Fruit fly (Drosophila melanogaster) whole organism, embryonic: Measurements from ENCODE around the gene CG2865.
A peak's percentile ranks its signal among the peaks of the same experiment; 100 is the strongest.

ENCODE experiments used
- Blimp-1 ChIP-seq: fragments of 200-800 bp; sonication (Bioruptor generic); optimal IDR thresholded peaks from 3 replicates; lab custom pipeline; 2018; ENCODE audit warnings: missing biosample characterization, missing genetic modification characterization, mild to moderate bottlenecking, moderate library complexity, missing genetic modification reagents
- CG10366 ChIP-seq: fragments of 200-800 bp; sonication (Bioruptor generic); IDR thresholded peaks from 2 replicates; pipeline ENCODE4 v1.3.6; 2022; ENCODE audit warnings: missing biosample characterization, missing genetic modification characterization
- CG11560 ChIP-seq: fragments of 200-800 bp; sonication (Bioruptor generic); IDR thresholded peaks from 3 replicates; pipeline ENCODE4 v1.3.6; 2022; ENCODE audit warnings: missing biosample characterization, missing genetic modification characterization
- CG13894 ChIP-seq: fragments of 200-800 bp; sonication (Bioruptor generic); optimal IDR thresholded peaks from 3 replicates; lab custom pipeline; 2018; ENCODE audit warnings: missing biosample characterization, mild to moderate bottlenecking, missing genetic modification characterization, moderate library complexity
- CG14667 ChIP-seq: fragments of 200-800 bp; sonication (Bioruptor generic); IDR thresholded peaks from 2 replicates; pipeline ENCODE4 v1.3.6; 2022; ENCODE audit warnings: missing biosample characterization, missing genetic modification characterization
- CG14710 ChIP-seq: fragments of 200-800 bp; sonication (Bioruptor generic); optimal IDR thresholded peaks from 3 replicates; lab custom pipeline; 2019; ENCODE audit warnings: missing biosample characterization, mild to moderate bottlenecking, missing genetic modification characterization, moderate library complexity
- CG15269 ChIP-seq: fragments of 200-800 bp; sonication (Bioruptor generic); optimal IDR thresholded peaks from 2 replicates; lab custom pipeline; 2018; ENCODE audit warnings: missing biosample characterization, mild to moderate bottlenecking, missing genetic modification characterization, moderate library complexity
- CG16815 ChIP-seq: fragments of 200-800 bp; sonication (Bioruptor generic); optimal IDR thresholded peaks from 3 replicates; lab custom pipeline; 2017; ENCODE audit warnings: missing biosample characterization, mild to moderate bottlenecking, missing genetic modification characterization
- CG17568 ChIP-seq: fragments of 200-800 bp; sonication (Bioruptor generic); optimal IDR thresholded peaks from 2 replicates; lab custom pipeline; 2018; ENCODE audit warnings: missing biosample characterization, mild to moderate bottlenecking, missing genetic modification characterization, moderate library complexity
- CG18011 ChIP-seq: fragments of 200-800 bp; sonication (Bioruptor generic); optimal IDR thresholded peaks from 2 replicates; lab custom pipeline; 2017; ENCODE audit warnings: missing biosample characterization, missing genetic modification characterization, mild to moderate bottlenecking, moderate library complexity, missing genotype
- CG2712 ChIP-seq: fragments of 200-800 bp; optimal IDR thresholded peaks from 3 replicates; lab custom pipeline; 2019; ENCODE audit warnings: missing biosample characterization, mild to moderate bottlenecking, missing genetic modification characterization, moderate library complexity
- CG4360 ChIP-seq: fragments of 200-800 bp; sonication (Bioruptor generic); IDR thresholded peaks from 2 replicates; pipeline ENCODE4 v1.3.6; 2022; ENCODE audit warnings: missing biosample characterization, missing genetic modification characterization
- CG4820 ChIP-seq: fragments of 200-800 bp; sonication (Bioruptor generic); optimal IDR thresholded peaks from 3 replicates; lab custom pipeline; 2016; ENCODE audit warnings: missing biosample characterization, missing genetic modification characterization
- CG6689 ChIP-seq: fragments of 200-800 bp; sonication (Bioruptor generic); IDR thresholded peaks from 2 replicates; pipeline ENCODE4 v1.3.6; 2022; ENCODE audit warnings: missing biosample characterization, missing genetic modification characterization
- CkIIα-i1 ChIP-seq: fragments of 200-800 bp; sonication (Bioruptor generic); IDR thresholded peaks from 2 replicates; pipeline ENCODE4 v1.3.6; 2022; ENCODE audit warnings: missing biosample characterization, missing genetic modification characterization
- Dref ChIP-seq: fragments of 200-800 bp; sonication (Bioruptor generic); IDR thresholded peaks from 2 replicates; pipeline ENCODE4 v1.3.6; 2022; ENCODE audit warnings: missing biosample characterization, missing genetic modification characterization
- HmgD ChIP-seq: fragments of 200-800 bp; sonication (Bioruptor generic); optimal IDR thresholded peaks from 3 replicates; lab custom pipeline; 2016; ENCODE audit warnings: missing biosample characterization, missing genetic modification characterization
- Hmr ChIP-seq: fragments of 200-800 bp; sonication (Bioruptor generic); optimal IDR thresholded peaks from 3 replicates; lab custom pipeline; 2017; ENCODE audit warnings: mild to moderate bottlenecking, missing biosample characterization, missing genetic modification reagents, missing genetic modification characterization
- Hr39 ChIP-seq: fragments of >200 bp; optimal IDR thresholded peaks from 2 replicates; lab custom pipeline; 2017
- MBD-R2 ChIP-seq: fragments of 200-800 bp; sonication (Bioruptor generic); IDR thresholded peaks from 2 replicates; pipeline ENCODE4 v1.3.6; 2022; ENCODE audit warnings: missing biosample characterization, missing genetic modification characterization
- Myb ChIP-seq: fragments of 200-800 bp; sonication (Bioruptor generic); optimal IDR thresholded peaks from 2 replicates; lab custom pipeline; 2016; ENCODE audit warnings: missing biosample characterization, missing genetic modification characterization
- Nf-YC ChIP-seq: fragments of 200-800 bp; optimal IDR thresholded peaks from 3 replicates; lab custom pipeline; 2019; ENCODE audit warnings: missing biosample characterization, mild to moderate bottlenecking, missing genetic modification characterization, moderate library complexity
- Oaz ChIP-seq: fragments of 200-800 bp; sonication (Bioruptor generic); IDR thresholded peaks from 2 replicates; pipeline ENCODE4 v1.3.6; 2022; ENCODE audit warnings: missing biosample characterization, missing genetic modification characterization
- PHDP ChIP-seq: fragments of 200-800 bp; sonication (Bioruptor generic); optimal IDR thresholded peaks from 3 replicates; lab custom pipeline; 2018; ENCODE audit warnings: missing biosample characterization, mild to moderate bottlenecking, missing genetic modification characterization, moderate library complexity
- Pdp1 ChIP-seq, 2 experiments: fragments of 200-800 bp; sonication (Bioruptor generic); optimal IDR thresholded peaks; 3 replicates each; lab custom pipeline; 2016; ENCODE audit warnings: missing biosample characterization in 2 of 2, missing genetic modification characterization in 2 of 2, mild to moderate bottlenecking in 1 of 2, moderate library complexity in 1 of 2
- Ptx1 ChIP-seq: fragments of 200-800 bp; sonication (Bioruptor generic); IDR thresholded peaks from 2 replicates; pipeline ENCODE4 v1.3.6; 2022; ENCODE audit warnings: missing biosample characterization, missing genetic modification characterization
- Sry-δ ChIP-seq: fragments of 200-800 bp; sonication (Bioruptor generic); optimal IDR thresholded peaks from 2 replicates; lab custom pipeline; 2016; ENCODE audit warnings: missing biosample characterization, missing genetic modification characterization
- TFAM ChIP-seq: fragments of 200-800 bp; sonication (Bioruptor generic); optimal IDR thresholded peaks from 2 replicates; lab custom pipeline; 2017; ENCODE audit warnings: missing biosample characterization, missing genetic modification characterization, inconsistent platforms
- YL-1 ChIP-seq: fragments of 200-800 bp; sonication (Bioruptor generic); optimal IDR thresholded peaks from 3 replicates; lab custom pipeline; 2017; ENCODE audit warnings: missing biosample characterization, mild to moderate bottlenecking, missing genetic modification characterization
- ash1 ChIP-seq: fragments of 200-800 bp; sonication (Bioruptor generic); optimal IDR thresholded peaks from 2 replicates; lab custom pipeline; 2018; ENCODE audit warnings: missing biosample characterization, mild to moderate bottlenecking, missing genetic modification characterization
- bab2 ChIP-seq: fragments of 200-800 bp; sonication (Bioruptor generic); optimal IDR thresholded peaks from 2 replicates; lab custom pipeline; 2016; ENCODE audit warnings: missing biosample characterization, missing genetic modification characterization
- bcd ChIP-seq: fragments of 200-800 bp; sonication (Bioruptor generic); optimal IDR thresholded peaks from 2 replicates; lab custom pipeline; 2017; ENCODE audit warnings: missing biosample characterization, mild to moderate bottlenecking, missing genetic modification characterization
- bigmax ChIP-seq: fragments of 200-800 bp; sonication (Bioruptor generic); optimal IDR thresholded peaks from 2 replicates; lab custom pipeline; 2018; ENCODE audit warnings: missing biosample characterization, mild to moderate bottlenecking, missing genetic modification characterization
- bowl ChIP-seq: fragments of 200-800 bp; sonication (Bioruptor generic); IDR thresholded peaks from 2 replicates; pipeline ENCODE4 v1.3.6; 2022; ENCODE audit warnings: missing biosample characterization, missing genetic modification characterization
- h ChIP-seq: fragments of >200 bp; optimal IDR thresholded peaks from 2 replicates; lab custom pipeline; 2017
- hb ChIP-seq: fragments of 200-800 bp; sonication (Bioruptor generic); IDR thresholded peaks from 3 replicates; pipeline ENCODE4 v1.3.6; 2022; ENCODE audit warnings: missing biosample characterization, missing genetic modification characterization; ENCODE audit not compliant: partially characterized antibody
- her ChIP-seq: fragments of 200-800 bp; sonication (Bioruptor generic); optimal IDR thresholded peaks from 2 replicates; lab custom pipeline; 2016; ENCODE audit warnings: missing biosample characterization, missing genetic modification characterization
- ind ChIP-seq: fragments of 200-800 bp; sonication (Bioruptor generic); optimal IDR thresholded peaks from 3 replicates; lab custom pipeline; 2016; ENCODE audit warnings: missing biosample characterization, missing genetic modification characterization
- jumu ChIP-seq: fragments of 200-800 bp; sonication (Bioruptor generic); optimal IDR thresholded peaks from 3 replicates; lab custom pipeline; 2016; ENCODE audit warnings: missing biosample characterization, missing genetic modification characterization
- knrl ChIP-seq: fragments of 200-800 bp; sonication (Bioruptor generic); IDR thresholded peaks from 3 replicates; pipeline ENCODE4 v1.3.6; 2022; ENCODE audit warnings: missing biosample characterization, missing genetic modification characterization; ENCODE audit not compliant: partially characterized antibody
- mld ChIP-seq: fragments of 200-800 bp; sonication (Bioruptor generic); IDR thresholded peaks from 3 replicates; pipeline ENCODE4 v1.3.6; 2022; ENCODE audit warnings: missing biosample characterization, missing genetic modification characterization; ENCODE audit not compliant: partially characterized antibody
- nerfin-1 ChIP-seq: fragments of 200-800 bp; sonication (Bioruptor generic); optimal IDR thresholded peaks from 3 replicates; lab custom pipeline; 2019; ENCODE audit warnings: missing biosample characterization, mild to moderate bottlenecking, missing genetic modification characterization, moderate library complexity
- odd ChIP-seq: fragments of 200-800 bp; sonication (Bioruptor generic); optimal IDR thresholded peaks from 2 replicates; lab custom pipeline; 2017; ENCODE audit warnings: missing biosample characterization, mild to moderate bottlenecking, missing genetic modification characterization
- org-1 ChIP-seq: fragments of 200-800 bp; sonication (Bioruptor generic); optimal IDR thresholded peaks from 2 replicates; lab custom pipeline; 2017; ENCODE audit warnings: missing biosample characterization, missing genetic modification characterization
- psq ChIP-seq: fragments of 200-800 bp; sonication (Bioruptor generic); optimal IDR thresholded peaks from 2 replicates; lab custom pipeline; 2017; ENCODE audit warnings: missing biosample characterization, missing genetic modification characterization
- schlank ChIP-seq: fragments of 200-800 bp; sonication (Bioruptor generic); optimal IDR thresholded peaks from 2 replicates; lab custom pipeline; 2018; ENCODE audit warnings: missing biosample characterization, mild to moderate bottlenecking, missing genetic modification characterization
- so ChIP-seq: fragments of 200-800 bp; sonication (Bioruptor generic); IDR thresholded peaks from 3 replicates; pipeline ENCODE4 v1.3.6; 2022; ENCODE audit warnings: missing biosample characterization, missing genetic modification characterization
- stc ChIP-seq: fragments of 200-800 bp; sonication (Bioruptor generic); IDR thresholded peaks from 2 replicates; pipeline ENCODE4 v1.3.6; 2022; ENCODE audit warnings: missing biosample characterization, missing genetic modification characterization
- sug ChIP-seq: fragments of 200-800 bp; optimal IDR thresholded peaks from 2 replicates; lab custom pipeline; 2019; ENCODE audit warnings: missing biosample characterization, mild to moderate bottlenecking, missing genetic modification characterization, moderate library complexity
- tna ChIP-seq: fragments of 200-800 bp; sonication (Bioruptor generic); IDR thresholded peaks from 2 replicates; pipeline ENCODE4 v1.3.6; 2022; ENCODE audit warnings: missing biosample characterization, missing genetic modification characterization; ENCODE audit not compliant: partially characterized antibody
- tup ChIP-seq: fragments of 200-800 bp; sonication (Bioruptor generic); optimal IDR thresholded peaks from 2 replicates; lab custom pipeline; 2016; ENCODE audit warnings: missing biosample characterization, mild to moderate bottlenecking, missing genetic modification characterization, moderate library complexity
- wek ChIP-seq: fragments of 200-800 bp; sonication (Bioruptor generic); optimal IDR thresholded peaks from 3 replicates; lab custom pipeline; 2018; ENCODE audit warnings: missing biosample characterization, mild to moderate bottlenecking, missing genetic modification characterization, moderate library complexity

Gene CG2865

dm6 chrX:2249763-2250162 is 43.4 kb downstream of the CG2865 start, which contains the start of gene crn (continued):
- TF ChIP-seq odd = no peak
- TF ChIP-seq TFAM = no peak
- TF ChIP-seq jumu (GFP tag; lab: Kevin White, UChicago) = no peak
- no peak for TF ChIP-seq Myb (GFP tag; lab: Kevin White, UChicago)
- TF ChIP-seq stc (GFP tag; lab: Robert Waterston, UW) = no peak
- no peak for TF ChIP-seq bigmax (GFP tag; lab: Kevin White, UChicago)
- no peak for TF ChIP-seq bcd
- no peak for TF ChIP-seq CG4820 (GFP tag; lab: Kevin White, UChicago)
- TF ChIP-seq CG14667 (GFP tag; lab: Robert Waterston, UW) = no peak
- no peak for TF ChIP-seq org-1 (GFP tag; lab: Kevin White, UChicago)
- no peak for TF ChIP-seq ind (GFP tag; lab: Kevin White, UChicago)
- no peak for TF ChIP-seq CkIIα-i1
- TF ChIP-seq bab2 (GFP tag; lab: Kevin White, UChicago) = no peak
- no peak for TF ChIP-seq CG13894 (tag; lab: Kevin White, UChicago)
- no peak for TF ChIP-seq schlank (tag; lab: Kevin White, UChicago)
- TF ChIP-seq psq = no peak
- TF ChIP-seq MBD-R2 (GFP tag; lab: Robert Waterston, UW) = peak; percentile 70
- TF ChIP-seq YL-1 (GFP tag; lab: Kevin White, UChicago) = no peak
- TF ChIP-seq CG16815 (GFP tag; lab: Kevin White, UChicago) = no peak
- no peak for TF ChIP-seq CG11560 (tag; lab: Robert Waterston, UW)
- peak; percentile 46; the same call in 1 of the 3 replicates for TF ChIP-seq knrl (GFP tag; lab: Robert Waterston, UW)
- TF ChIP-seq CG10366 (GFP tag; lab: Robert Waterston, UW) = no peak
- no peak for TF ChIP-seq CG4360 (GFP tag; lab: Robert Waterston, UW)
- no peak for TF ChIP-seq CG18011 (GFP tag; lab: Kevin White, UChicago)
- TF ChIP-seq Nf-YC = no peak
- TF ChIP-seq PHDP (tag; lab: Kevin White, UChicago) = no peak
- TF ChIP-seq Oaz = no peak
- no peak for TF ChIP-seq Blimp-1 (GFP tag; lab: Kevin White, UChicago)
- peak; percentile 75 for TF ChIP-seq Dref
- TF ChIP-seq CG14710 (tag; lab: Kevin White, UChicago) = peak; percentile 6
- no peak for TF ChIP-seq Hr39
- TF ChIP-seq her (GFP tag; lab: Kevin White, UChicago) = no peak
- TF ChIP-seq hb (GFP tag; lab: Robert Waterston, UW) = peak; percentile 79; the same call in 2 of the 3 replicates
- TF ChIP-seq ash1 (GFP tag; lab: Kevin White, UChicago) = no peak
- no peak for TF ChIP-seq Ptx1 (GFP tag; lab: Robert Waterston, UW)
- no peak for TF ChIP-seq Pdp1 (GFP tag; optimal IDR thresholded peaks at IDR 0.05; lab: Kevin White, UChicago)
- peak; percentile 85 for TF ChIP-seq tna (GFP tag; lab: Robert Waterston, UW)
- no peak for TF ChIP-seq HmgD
- TF ChIP-seq Hmr (GFP tag; lab: Kevin White, UChicago) = no peak
- TF ChIP-seq CG15269 (tag; lab: Kevin White, UChicago) = no peak
- TF ChIP-seq CG17568 (GFP tag; lab: Kevin White, UChicago) = no peak
- peak; percentile 28 for TF ChIP-seq Sry-δ (GFP tag; lab: Kevin White, UChicago)
- no peak for TF ChIP-seq nerfin-1 (tag; lab: Kevin White, UChicago)
- no peak for TF ChIP-seq bowl (GFP tag; lab: Robert Waterston, UW)
- TF ChIP-seq sug (tag; lab: Kevin White, UChicago) = no peak
- no peak for TF ChIP-seq CG6689
- no peak for TF ChIP-seq CG2712 (tag; lab: Kevin White, UChicago)
- no peak for TF ChIP-seq wek
- no peak for TF ChIP-seq so
- peak; percentile 55; the same call in 2 of the 3 replicates for TF ChIP-seq mld (GFP tag; lab: Robert Waterston, UW)
- no peak for TF ChIP-seq h
- no peak for TF ChIP-seq tup
